Fruit fly (Drosophila melanogaster): Measurements from ENCODE around the gene kek5.

Gene kek5

dm6 chrX:19352830-19353441 lies at the start of gene kek5:
Gene kek5 (plus strand): TSS chrX:19353181.
- TF ChIP-seq gcm (GFP tag; optimal IDR thresholded peaks at IDR 0.05) (peak; percentile 30), wdn (GFP tag; IDR thresholded peaks at IDR 0.05) (no peak), ac (GFP tag; optimal IDR thresholded peaks at IDR 0.05) (no peak), ERR (GFP tag; optimal IDR thresholded peaks at IDR 0.05) (no peak), CG12236 (GFP tag; optimal IDR thresholded peaks at IDR 0.05) (no peak), CG34224 (GFP tag; IDR thresholded peaks at IDR 0.05; ENCODE audit: partially characterized antibody) (no peak), CG4328 (GFP tag; optimal IDR thresholded peaks at IDR 0.05) (no peak), az2 (GFP tag; optimal IDR thresholded peaks at IDR 0.05) (no peak), emc (GFP tag; optimal IDR thresholded peaks at IDR 0.05) (no peak), CG32772 (GFP tag; IDR thresholded peaks at IDR 0.05) (no peak), CG11723 (GFP tag; optimal IDR thresholded peaks at IDR 0.05) (no peak), CG9727 (GFP tag; optimal IDR thresholded peaks at IDR 0.05) (peak; percentile 34), Six4 (GFP tag; optimal IDR thresholded peaks at IDR 0.05) (peak; percentile 31), CG12155 (GFP tag; optimal IDR thresholded peaks at IDR 0.05) (peak; percentile 4), CG13123 (GFP tag; optimal IDR thresholded peaks at IDR 0.05) (no peak), CG3281 (GFP tag; optimal IDR thresholded peaks at IDR 0.05) (peak; percentile 20), CoRest (tag; optimal IDR thresholded peaks at IDR 0.05) (peak; percentile 20), CG18599 (GFP tag; optimal IDR thresholded peaks at IDR 0.05) (peak; percentile 73), CG13296 (GFP tag; optimal IDR thresholded peaks at IDR 0.05) (no peak), ato (GFP tag; IDR thresholded peaks at IDR 0.05; ENCODE audit: partially characterized antibody) (0 out of 2 replicates have a peak, but pooled peaks have one; percentile 26), slbo (GFP tag; IDR thresholded peaks at IDR 0.05) (no peak; the same call in 1 of the 2 replicates), HmgZ (tag; optimal IDR thresholded peaks at IDR 0.05) (peak; percentile 31), CG31388 (GFP tag; optimal IDR thresholded peaks at IDR 0.05) (no peak), Blimp-1 (GFP tag; optimal IDR thresholded peaks at IDR 0.05) (peak; percentile 38), hkb (optimal IDR thresholded peaks at IDR 0.05) (no peak), hkb (GFP tag; IDR thresholded peaks at IDR 0.05) (peak; percentile 49; the same call in 1 of the 2 replicates), CG2199 (GFP tag; IDR thresholded peaks at IDR 0.05) (peak; percentile 85; the same call in 1 of the 3 replicates), CG8290 (GFP tag; optimal IDR thresholded peaks at IDR 0.05) (no peak), CG8290 (tag; optimal IDR thresholded peaks at IDR 0.05) (peak in 1 of 2 experiments; percentile 66), zf30C (GFP tag; optimal IDR thresholded peaks at IDR 0.05) (peak; percentile 89), CG34422 (GFP tag; IDR thresholded peaks at IDR 0.05) (peak; percentile 54; the same call in 1 of the 3 replicates), CG8944 (GFP tag; optimal IDR thresholded peaks at IDR 0.05) (no peak), corto (GFP tag; optimal IDR thresholded peaks at IDR 0.05) (no peak), pum (GFP tag; optimal IDR thresholded peaks at IDR 0.05) (no peak), CG43689 (GFP tag; IDR thresholded peaks at IDR 0.05) (no peak), mld (GFP tag; IDR thresholded peaks at IDR 0.05; ENCODE audit: partially characterized antibody) (no peak), danr (GFP tag; IDR thresholded peaks at IDR 0.05) (no peak), CG7839 (tag; optimal IDR thresholded peaks at IDR 0.05) (peak; percentile 47), mam (GFP tag; optimal IDR thresholded peaks at IDR 0.05) (no peak), CG14014 (GFP tag; IDR thresholded peaks at IDR 0.05) (no peak; the same call in 1 of the 2 replicates), en (GFP tag; optimal IDR thresholded peaks at IDR 0.05) (no peak), CG9797 (GFP tag; optimal IDR thresholded peaks at IDR 0.05) (no peak), Oli (tag; optimal IDR thresholded peaks at IDR 0.05) (peak; percentile 47), CG18262 (tag; optimal IDR thresholded peaks at IDR 0.05) (peak; percentile 55), CG30020 (tag; optimal IDR thresholded peaks at IDR 0.05) (no peak), unc-4 (GFP tag; IDR thresholded peaks at IDR 0.05; ENCODE audit: partially characterized antibody) (no peak), sr (GFP tag; IDR thresholded peaks at IDR 0.05) (no peak), zfh2 (GFP tag; optimal IDR thresholded peaks at IDR 0.05) (no peak), E2f1 (GFP tag; IDR thresholded peaks at IDR 0.05) (no peak), CG14050 (GFP tag; IDR thresholded peaks at IDR 0.05) (no peak; the same call in 2 of the 3 replicates), YL-1 (GFP tag; optimal IDR thresholded peaks at IDR 0.05) (no peak)

Measured in whole organism, embryonic.